Worm (Caenorhabditis elegans) whole organism, L4 larva: ENCODE results near the gene C48B4.13.

Source experiments
- F10B5.3 ChIP-seq: sonication (generic microtip); optimal IDR thresholded peaks from 2 replicates; lab custom pipeline; 2016; ENCODE audit warnings: mild to moderate bottlenecking, missing genetic modification characterization, missing compliant biosample characterization
- F49E8.2 ChIP-seq: sonication (generic microtip); optimal IDR thresholded peaks from 2 replicates; lab custom pipeline; 2016; ENCODE audit warnings: missing compliant biosample characterization, mild to moderate bottlenecking, missing genetic modification characterization, borderline replicate concordance
- R02D3.7 ChIP-seq: fragments of 150-350 bp; sonication (generic microtip); optimal IDR thresholded peaks from 3 replicates; lab custom pipeline; 2014; ENCODE audit warnings: missing biosample characterization, missing genetic modification characterization
- T20F7.1 ChIP-seq: fragments of 200-800 bp; sonication (Bioruptor generic); optimal IDR thresholded peaks from 2 replicates; lab custom pipeline; 2018; ENCODE audit warnings: mild to moderate bottlenecking, missing genetic modification characterization, missing compliant biosample characterization
- T26A8.4 ChIP-seq: fragments of 200-800 bp; sonication (Bioruptor generic); IDR thresholded peaks from 2 replicates; pipeline ENCODE4 v1.3.6; 2022; ENCODE audit warnings: missing genetic modification characterization, missing compliant biosample characterization
- ces-1 ChIP-seq: fragments of 150-350 bp; sonication (generic microtip); optimal IDR thresholded peaks from 4 replicates; lab custom pipeline; 2014; ENCODE audit warnings: missing biosample characterization, missing genetic modification reagents, missing genetic modification characterization
- daf-16 ChIP-seq, 3 experiments: sonication (generic microtip); optimal IDR thresholded peaks; 2 replicates each; lab custom pipeline; 2016 to 2017; ENCODE audit warnings: missing genetic modification characterization in 3 of 3, missing genetic modification reagents in 3 of 3, mild to moderate bottlenecking in 2 of 3, missing compliant biosample characterization in 2 of 3, missing biosample characterization in 1 of 3, moderate library complexity in 1 of 3
- dmd-6 ChIP-seq: fragments of 200-800 bp; sonication (Bioruptor generic); IDR thresholded peaks from 2 replicates; pipeline ENCODE4 v1.3.6; 2022; ENCODE audit warnings: missing genetic modification reagents, missing genetic modification characterization, missing compliant biosample characterization
- dve-1 ChIP-seq: sonication (generic microtip); optimal IDR thresholded peaks from 2 replicates; lab custom pipeline; 2017; ENCODE audit warnings: antibody characterized with exemption, mild to moderate bottlenecking, missing genetic modification characterization, missing compliant biosample characterization; ENCODE audit not compliant: insufficient read depth
- fkh-10 ChIP-seq: fragments of 150-350 bp; optimal IDR thresholded peaks from 2 replicates; lab custom pipeline; 2014; ENCODE audit warnings: missing biosample characterization, missing genetic modification reagents, missing genetic modification characterization
- hlh-11 ChIP-seq: fragments of 200-800 bp; sonication (Bioruptor generic); optimal IDR thresholded peaks from 2 replicates; lab custom pipeline; 2018; ENCODE audit warnings: mild to moderate bottlenecking, missing genetic modification characterization, missing compliant biosample characterization
- lim-7 ChIP-seq: fragments of 200-800 bp; sonication (Bioruptor generic); IDR thresholded peaks from 2 replicates; pipeline ENCODE4 v1.3.6; 2022; ENCODE audit warnings: missing genetic modification characterization, missing compliant biosample characterization
- lin-1 ChIP-seq: fragments of 200-800 bp; sonication (Bioruptor generic); IDR thresholded peaks from 2 replicates; pipeline ENCODE4 v1.3.6; 2022; ENCODE audit warnings: missing genetic modification reagents, missing genetic modification characterization, missing compliant biosample characterization
- lin-38 ChIP-seq: fragments of 200-800 bp; sonication (Bioruptor generic); IDR thresholded peaks from 2 replicates; pipeline ENCODE4 v1.3.6; 2022; ENCODE audit warnings: missing genetic modification reagents, missing genetic modification characterization, missing compliant biosample characterization
- lin-39 ChIP-seq: fragments of 150-350 bp; optimal IDR thresholded peaks from 2 replicates; lab custom pipeline; 2014; ENCODE audit warnings: missing biosample characterization, missing genetic modification reagents, missing genetic modification characterization
- lsy-2 ChIP-seq, 2 experiments: fragments of 150-350 bp in 1 of 2; sonication (generic microtip) in 1 of 2; optimal IDR thresholded peaks; 2 replicates each; lab custom pipeline; 2014 to 2017; ENCODE audit warnings: missing biosample characterization in 2 of 2, missing genetic modification characterization in 2 of 2
- mdl-1 ChIP-seq, 2 experiments: fragments of 150-350 bp in 1 of 2; sonication (generic microtip) in 1 of 2; optimal IDR thresholded peaks; 2 replicates each; lab custom pipeline; 2014 to 2017; ENCODE audit warnings: missing biosample characterization in 2 of 2, missing genetic modification characterization in 2 of 2
- mep-1 ChIP-seq: fragments of 150-350 bp; sonication (generic microtip); optimal IDR thresholded peaks from 3 replicates; lab custom pipeline; 2014; ENCODE audit warnings: missing biosample characterization, missing genetic modification characterization
- nhr-102 ChIP-seq: sonication (generic microtip); optimal IDR thresholded peaks from 2 replicates; lab custom pipeline; 2016; ENCODE audit warnings: mild to moderate bottlenecking, missing genetic modification characterization, moderate library complexity, missing compliant biosample characterization
- nhr-111 ChIP-seq: fragments of 200-800 bp; sonication (Bioruptor generic); optimal IDR thresholded peaks from 2 replicates; lab custom pipeline; 2018; ENCODE audit warnings: mild to moderate bottlenecking, missing genetic modification characterization, missing compliant biosample characterization
- nhr-28 ChIP-seq: fragments of 150-350 bp; optimal IDR thresholded peaks from 2 replicates; lab custom pipeline; 2014; ENCODE audit warnings: missing biosample characterization, missing genetic modification characterization
- nhr-77 ChIP-seq: fragments of 150-350 bp; optimal IDR thresholded peaks from 2 replicates; lab custom pipeline; 2014; ENCODE audit warnings: missing biosample characterization, missing genetic modification characterization
- pha-4 ChIP-seq, 2 experiments: fragments of 150-350 bp in 1 of 2; fragments of 200-800 bp in 1 of 2; sonication (Bioruptor generic) in 1 of 2; IDR thresholded peaks in 1 of 2; optimal IDR thresholded peaks in 1 of 2; 2 replicates each; pipeline versions ENCODE4 v1.3.6 to Lab custom; 2014 to 2022; ENCODE audit warnings: missing genetic modification characterization in 2 of 2, missing genetic modification reagents in 2 of 2, missing biosample characterization in 1 of 2, missing compliant biosample characterization in 1 of 2
- php-3 ChIP-seq: fragments of 200-800 bp; sonication (Bioruptor generic); IDR thresholded peaks from 2 replicates; pipeline ENCODE4 v1.3.6; 2022; ENCODE audit warnings: missing genetic modification reagents, missing genetic modification characterization, missing compliant biosample characterization
- pqm-1 ChIP-seq: sonication (generic microtip); optimal IDR thresholded peaks from 2 replicates; lab custom pipeline; 2017; ENCODE audit warnings: missing biosample characterization, missing genetic modification characterization
- snpc-4 ChIP-seq: fragments of 150-350 bp; optimal IDR thresholded peaks from 2 replicates; lab custom pipeline; 2014; ENCODE audit warnings: missing biosample characterization, missing genetic modification characterization
- spr-1 ChIP-seq: sonication (generic microtip); optimal IDR thresholded peaks from 2 replicates; lab custom pipeline; 2016; ENCODE audit warnings: mild to moderate bottlenecking, missing genetic modification characterization, missing compliant biosample characterization
- tra-1 ChIP-seq: fragments of 200-800 bp; sonication (Bioruptor generic); IDR thresholded peaks from 2 replicates; pipeline ENCODE4 v1.3.6; 2022; ENCODE audit warnings: missing genetic modification reagents, missing genetic modification characterization, missing compliant biosample characterization
- unc-130 ChIP-seq: sonication (generic microtip); optimal IDR thresholded peaks from 2 replicates; lab custom pipeline; 2016; ENCODE audit warnings: missing genetic modification reagents, missing genetic modification characterization, missing compliant biosample characterization
- vab-7 ChIP-seq: fragments of 200-800 bp; sonication (Bioruptor generic); IDR thresholded peaks from 2 replicates; pipeline ENCODE4 v1.3.6; 2022; ENCODE audit warnings: missing genetic modification reagents, missing genetic modification characterization, missing compliant biosample characterization
- zfp-2 ChIP-seq: sonication (generic microtip); optimal IDR thresholded peaks from 2 replicates; lab custom pipeline; 2016; ENCODE audit warnings: mild to moderate bottlenecking, missing genetic modification characterization, missing compliant biosample characterization
- zfp-3 ChIP-seq: fragments of 200-800 bp; sonication (Bioruptor generic); conservative IDR thresholded peaks from 2 replicates; pipeline ENCODE4 v1.3.6; 2022; ENCODE audit warnings: missing genetic modification reagents, missing genetic modification characterization, missing compliant biosample characterization

Gene C48B4.13

ce11 chrIII:9582240-9582639, 13.7 kb downstream of the C48B4.13 start, which contains the start of gene C48B4.3:
C48B4.3 (minus strand) TSS chrIII:9582388.
- peak; percentile 74 for TF ChIP-seq php-3 (GFP tag; lab: Robert Waterston, UW)
- no peak for TF ChIP-seq nhr-111 (GFP tag; lab: Kevin White, UChicago)
- TF ChIP-seq snpc-4 = no peak
- TF ChIP-seq T26A8.4 (GFP tag; lab: Robert Waterston, UW) = no peak
- peak; percentile 29 for TF ChIP-seq nhr-28 (tag; lab: Kevin White, UChicago)
- TF ChIP-seq F49E8.2 (tag; lab: Kevin White, UChicago) = no peak
- no peak for TF ChIP-seq daf-16 (GFP tag; optimal IDR thresholded peaks at IDR 0.05; lab: Kevin White, UChicago)
- peak; percentile 99 for TF ChIP-seq daf-16 (tag; optimal IDR thresholded peaks at IDR 0.05; lab: Kevin White, UChicago)
- peak; percentile 14 for TF ChIP-seq hlh-11 (tag; lab: Kevin White, UChicago)
- peak; percentile 4 for TF ChIP-seq pqm-1 (tag; lab: Kevin White, UChicago)
- TF ChIP-seq nhr-77 (tag; lab: Kevin White, UChicago) = peak; percentile 21
- TF ChIP-seq dve-1 (tag; lab: Kevin White, UChicago) = peak; percentile 75

ce11 chrIII:9583224-9583623, 14.7 kb downstream of the C48B4.13 start:
- TF ChIP-seq hlh-11 (tag; lab: Kevin White, UChicago) (no peak), unc-130 (GFP tag; lab: Kevin White, UChicago) (no peak), lin-39 (tag; lab: Kevin White, UChicago) (no peak), zfp-2 (no peak), spr-1 (tag; lab: Kevin White, UChicago) (no peak), pha-4 (GFP tag; IDR thresholded peaks at IDR 0.05; lab: Robert Waterston, UW) (no peak), pha-4 (tag; optimal IDR thresholded peaks at IDR 0.05; lab: Kevin White, UChicago) (no peak), mep-1 (no peak), F10B5.3 (tag; lab: Kevin White, UChicago) (no peak)

ce11 chrIII:9585314-9585713, 16.8 kb downstream of the C48B4.13 start:
- TF ChIP-seq fkh-10 (peak; percentile 16), nhr-102 (tag; lab: Kevin White, UChicago) (no peak), lsy-2 (tag; optimal IDR thresholded peaks at IDR 0.05; lab: Kevin White, UChicago) (peak in 1 of 2 experiments; percentile 21), R02D3.7 (tag; lab: Kevin White, UChicago) (no peak), dmd-6 (no peak), ces-1 (GFP tag; lab: Kevin White, UChicago) (peak; percentile 46), zfp-3 (GFP tag; lab: Robert Waterston, UW) (no peak), vab-7 (no peak)

ce11 chrIII:9590212-9590611, 21.7 kb downstream of the C48B4.13 start:
- TF ChIP-seq dve-1 (tag; lab: Kevin White, UChicago) (peak; percentile 34), T20F7.1 (GFP tag; lab: Kevin White, UChicago) (no peak), nhr-28 (tag; lab: Kevin White, UChicago) (peak; percentile 79), pqm-1 (tag; lab: Kevin White, UChicago) (peak; percentile 71), lin-38 (GFP tag; lab: Robert Waterston, UW) (no peak), nhr-77 (tag; lab: Kevin White, UChicago) (peak; percentile 64), tra-1 (GFP tag; lab: Robert Waterston, UW) (peak; percentile 59), lin-1 (GFP tag; lab: Robert Waterston, UW) (peak; percentile 83; the same call in 1 of the 2 replicates), daf-16 (GFP tag; optimal IDR thresholded peaks at IDR 0.05; lab: Kevin White, UChicago) (no peak), daf-16 (tag; optimal IDR thresholded peaks at IDR 0.05; lab: Kevin White, UChicago) (peak; percentile 46), mdl-1 (tag; optimal IDR thresholded peaks at IDR 0.05; lab: Kevin White, UChicago) (peak in 1 of 2 experiments; percentile 61), lim-7 (no peak), dmd-6 (peak; percentile 90), hlh-11 (tag; lab: Kevin White, UChicago) (peak; percentile 66)
